Worm (Caenorhabditis elegans): ENCODE results near the gene suex-2.

suex-2 gene

ce11 chrIV:9000664-9001063 lies 32.6 kb downstream of the suex-2 start:
- TF ChIP-seq unc-3 (GFP tag; conservative IDR thresholded peaks at IDR 0.05) (no peak), unc-3 (tag; optimal IDR thresholded peaks at IDR 0.05) (no peak), pros-1 (tag; optimal IDR thresholded peaks at IDR 0.05) (no peak), pag-3 (tag; optimal IDR thresholded peaks at IDR 0.05; ENCODE audit: borderline replicate concordance) (no peak), rnt-1 (tag; optimal IDR thresholded peaks at IDR 0.05) (no peak), fkh-6 (tag; optimal IDR thresholded peaks at IDR 0.05) (no peak), dmd-4 (tag; optimal IDR thresholded peaks at IDR 0.05; ENCODE audit: borderline replicate concordance) (no peak), tbx-7 (tag; optimal IDR thresholded peaks at IDR 0.05) (no peak), ama-1 (optimal IDR thresholded peaks at IDR 0.05) (no peak), elt-4 (tag; optimal IDR thresholded peaks at IDR 0.05) (no peak), C38D4.7 (GFP tag; optimal IDR thresholded peaks at IDR 0.05) (no peak), ceh-31 (tag; optimal IDR thresholded peaks at IDR 0.05) (no peak), ceh-19 (GFP tag; optimal IDR thresholded peaks at IDR 0.05) (no peak), unc-42 (tag; optimal IDR thresholded peaks at IDR 0.05) (no peak), unc-86 (tag; optimal IDR thresholded peaks at IDR 0.05) (no peak), tbx-2 (tag; optimal IDR thresholded peaks at IDR 0.05) (no peak), fkh-10 (GFP tag; optimal IDR thresholded peaks at IDR 0.05) (no peak)

ce11 chrIV:9001184-9001583 lies 33.1 kb downstream of the suex-2 start:
- TF ChIP-seq hlh-8 (tag; optimal IDR thresholded peaks at IDR 0.05), result no peak
- no peak for TF ChIP-seq dve-1 (tag; optimal IDR thresholded peaks at IDR 0.05)
- no peak for TF ChIP-seq fkh-6 (tag; optimal IDR thresholded peaks at IDR 0.05)
- TF ChIP-seq nfya-1 (tag; optimal IDR thresholded peaks at IDR 0.05), result no peak
- no peak for TF ChIP-seq ztf-16 (tag; optimal IDR thresholded peaks at IDR 0.05)
- TF ChIP-seq ahr-1 (tag; optimal IDR thresholded peaks at IDR 0.05), result no peak
- no peak for TF ChIP-seq ceh-18 (tag; optimal IDR thresholded peaks at IDR 0.05)
- TF ChIP-seq ttx-3 (tag; optimal IDR thresholded peaks at IDR 0.05), result no peak
- TF ChIP-seq pha-2 (tag; optimal IDR thresholded peaks at IDR 0.05), result no peak
- TF ChIP-seq elt-2 (tag; optimal IDR thresholded peaks at IDR 0.05), result no peak
- TF ChIP-seq ceh-31 (tag; optimal IDR thresholded peaks at IDR 0.05), result no peak
- TF ChIP-seq lin-11 (tag; optimal IDR thresholded peaks at IDR 0.05), result no peak
- no peak for TF ChIP-seq hlh-30 (tag; optimal IDR thresholded peaks at IDR 0.05; ENCODE audit: insufficient read depth)
- no peak for TF ChIP-seq lim-6 (tag; optimal IDR thresholded peaks at IDR 0.05)
- TF ChIP-seq pax-1 (tag; optimal IDR thresholded peaks at IDR 0.05), result no peak
- TF ChIP-seq syd-9 (tag; optimal IDR thresholded peaks at IDR 0.05), result no peak
- TF ChIP-seq tbx-2 (tag; optimal IDR thresholded peaks at IDR 0.05), result no peak
- TF ChIP-seq K02D7.2 (tag; optimal IDR thresholded peaks at IDR 0.05), result no peak

DNA sequence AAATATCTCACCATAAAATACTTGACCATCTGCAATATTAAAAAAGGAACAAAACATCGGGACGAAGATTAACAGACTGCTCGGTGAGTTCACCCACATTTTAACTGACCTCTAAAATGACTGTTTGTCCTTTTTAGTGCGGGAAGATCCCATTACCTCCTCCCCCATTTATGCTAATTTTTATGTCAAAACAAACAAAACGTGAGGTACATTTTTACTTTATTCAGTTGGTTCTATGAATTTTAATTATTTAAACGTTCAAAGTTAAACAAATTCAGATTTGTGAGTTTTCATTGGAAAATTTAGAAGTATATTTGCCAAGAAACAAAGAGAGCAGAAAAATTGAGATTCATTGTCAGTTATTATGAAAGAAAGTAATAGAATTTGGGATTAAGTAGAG lies 34.5 kb downstream of the suex-2 start, which contains the start of gene C53D6.8:
Gene C53D6.8 (minus strand): TSS at position 101 of the 400 bp plus-strand sequence.
- TF ChIP-seq npax-4 (tag; optimal IDR thresholded peaks at IDR 0.05) (no peak), hlh-13 (GFP tag; optimal IDR thresholded peaks at IDR 0.05) (no peak), ceh-22 (tag; optimal IDR thresholded peaks at IDR 0.05) (no peak), pha-2 (tag; optimal IDR thresholded peaks at IDR 0.05) (no peak), pat-9 (tag; optimal IDR thresholded peaks at IDR 0.05) (no peak), mec-3 (tag; optimal IDR thresholded peaks at IDR 0.05; ENCODE audit: borderline replicate concordance) (no peak), nhr-11 (tag; optimal IDR thresholded peaks at IDR 0.05) (no peak), syd-9 (tag; optimal IDR thresholded peaks at IDR 0.05) (no peak), tbx-2 (tag; optimal IDR thresholded peaks at IDR 0.05) (no peak), sdc-2 (tag; optimal IDR thresholded peaks at IDR 0.05) (no peak), ceh-9 (tag; optimal IDR thresholded peaks at IDR 0.05) (no peak)

Data from whole organism, late embryonic.